Fruit fly (Drosophila melanogaster) whole organism, prepupa: ENCODE data around the gene aru.

ENCODE experiments used
- Blimp-1 ChIP-seq: fragments of 200-800 bp; sonication (Bioruptor generic); optimal IDR thresholded peaks from 3 replicates; lab custom pipeline; 2017; ENCODE audit warnings: missing biosample characterization, missing genetic modification characterization, mild to moderate bottlenecking, moderate library complexity, missing genetic modification reagents
- CG10631 ChIP-seq: fragments of 200-800 bp; sonication (Bioruptor generic); optimal IDR thresholded peaks from 2 replicates; lab custom pipeline; 2016; ENCODE audit warnings: missing biosample characterization, missing genetic modification characterization
- CG10669 ChIP-seq: fragments of 200-800 bp; sonication (Bioruptor generic); optimal IDR thresholded peaks from 3 replicates; lab custom pipeline; 2018; ENCODE audit warnings: missing biosample characterization, mild to moderate bottlenecking, missing genetic modification characterization, moderate library complexity
- CG11294 ChIP-seq: fragments of 200-800 bp; sonication (Bioruptor generic); IDR thresholded peaks from 2 replicates; pipeline ENCODE4 v1.3.6; 2022; ENCODE audit warnings: missing biosample characterization, missing genetic modification characterization
- CG11762 ChIP-seq: fragments of 200-800 bp; sonication (Bioruptor generic); optimal IDR thresholded peaks from 3 replicates; lab custom pipeline; 2016; ENCODE audit warnings: missing biosample characterization, missing genetic modification characterization; ENCODE audit not compliant: insufficient read depth
- CG15336 ChIP-seq: fragments of 200-800 bp; sonication (Bioruptor generic); IDR thresholded peaks from 2 replicates; pipeline ENCODE4 v1.3.6; 2022; ENCODE audit warnings: missing biosample characterization, missing genetic modification characterization
- CG16779 ChIP-seq: fragments of 200-800 bp; sonication (Bioruptor generic); optimal IDR thresholded peaks from 3 replicates; lab custom pipeline; 2017; ENCODE audit warnings: missing biosample characterization, mild to moderate bottlenecking, missing genetic modification characterization
- CG31627 ChIP-seq: fragments of 200-800 bp; sonication (Bioruptor generic); optimal IDR thresholded peaks from 3 replicates; lab custom pipeline; 2016; ENCODE audit warnings: missing biosample characterization, missing genetic modification characterization
- CG32006 ChIP-seq: fragments of 200-800 bp; sonication (Bioruptor generic); optimal IDR thresholded peaks from 3 replicates; lab custom pipeline; 2017; ENCODE audit warnings: missing biosample characterization, mild to moderate bottlenecking, missing genetic modification characterization
- CG4318 ChIP-seq: fragments of 200-800 bp; sonication (Bioruptor generic); optimal IDR thresholded peaks from 3 replicates; lab custom pipeline; 2017; ENCODE audit warnings: missing biosample characterization, mild to moderate bottlenecking, missing genetic modification characterization
- CG6163 ChIP-seq: fragments of 200-800 bp; sonication (Bioruptor generic); IDR thresholded peaks from 3 replicates; pipeline ENCODE4 v1.3.6; 2022; ENCODE audit warnings: missing biosample characterization, missing genetic modification characterization
- CG6276 ChIP-seq: fragments of 200-800 bp; sonication (Bioruptor generic); optimal IDR thresholded peaks from 2 replicates; lab custom pipeline; 2017; ENCODE audit warnings: missing biosample characterization, mild to moderate bottlenecking, missing genetic modification characterization
- CG6792 ChIP-seq: fragments of 200-800 bp; sonication (Bioruptor generic); optimal IDR thresholded peaks from 3 replicates; lab custom pipeline; 2016; ENCODE audit warnings: missing biosample characterization, missing genetic modification characterization
- CG6808 ChIP-seq: fragments of 200-800 bp; sonication (Bioruptor generic); optimal IDR thresholded peaks from 3 replicates; lab custom pipeline; 2017; ENCODE audit warnings: missing biosample characterization, missing genetic modification characterization, mild to moderate bottlenecking, moderate library complexity, missing genetic modification reagents
- CG7368 ChIP-seq: fragments of 200-800 bp; sonication (Bioruptor generic); optimal IDR thresholded peaks from 3 replicates; lab custom pipeline; 2016; ENCODE audit warnings: missing biosample characterization, missing genetic modification characterization
- CG8119 ChIP-seq: fragments of 200-800 bp; sonication (Bioruptor generic); IDR thresholded peaks from 3 replicates; pipeline ENCODE4 v1.3.6; 2022; ENCODE audit warnings: missing biosample characterization, missing genetic modification characterization
- CG8632 ChIP-seq: fragments of 200-800 bp; sonication (Bioruptor generic); optimal IDR thresholded peaks from 3 replicates; lab custom pipeline; 2016; ENCODE audit warnings: missing biosample characterization, missing genetic modification characterization
- CG9139 ChIP-seq: fragments of 200-800 bp; sonication (Bioruptor generic); optimal IDR thresholded peaks from 3 replicates; lab custom pipeline; 2017; ENCODE audit warnings: missing biosample characterization, mild to moderate bottlenecking, missing genetic modification characterization
- Eip75B ChIP-seq: fragments of 200-800 bp; sonication (Bioruptor generic); optimal IDR thresholded peaks from 3 replicates; lab custom pipeline; 2016; ENCODE audit warnings: missing biosample characterization, missing genetic modification characterization
- Eip78C ChIP-seq: fragments of 200-800 bp; sonication (Bioruptor generic); peaks from one replicate; lab custom pipeline; 2016; ENCODE audit warnings: missing biosample characterization, missing genetic modification characterization
- Eip93F ChIP-seq: fragments of 200-800 bp; sonication (Bioruptor generic); optimal IDR thresholded peaks from 2 replicates; lab custom pipeline; 2016; ENCODE audit warnings: missing biosample characterization, mild to moderate bottlenecking, missing genetic modification characterization
- Ets96B ChIP-seq: fragments of 200-800 bp; optimal IDR thresholded peaks from 2 replicates; lab custom pipeline; 2019; ENCODE audit warnings: missing biosample characterization, mild to moderate bottlenecking, missing genetic modification characterization, moderate library complexity
- Gug ChIP-seq: fragments of 200-800 bp; sonication (Bioruptor generic); IDR thresholded peaks from 2 replicates; pipeline ENCODE4 v1.3.6; 2022; ENCODE audit warnings: missing biosample characterization, missing genetic modification characterization
- Hr38 ChIP-seq: sonication (Bioruptor generic); optimal IDR thresholded peaks from 2 replicates; lab custom pipeline; 2016; ENCODE audit warnings: missing biosample characterization, missing genetic modification characterization
- Hr39 ChIP-seq: fragments of 200-800 bp; sonication (Bioruptor generic); optimal IDR thresholded peaks from 2 replicates; lab custom pipeline; 2016; ENCODE audit warnings: missing biosample characterization, missing genetic modification characterization
- Met ChIP-seq: fragments of 200-800 bp; sonication (Bioruptor generic); optimal IDR thresholded peaks from 3 replicates; lab custom pipeline; 2016; ENCODE audit warnings: missing biosample characterization, missing genetic modification characterization
- Smox ChIP-seq: fragments of 200-800 bp; sonication (Bioruptor generic); optimal IDR thresholded peaks from 3 replicates; lab custom pipeline; 2016; ENCODE audit warnings: missing biosample characterization, missing genetic modification characterization
- Sox102F ChIP-seq: fragments of 200-800 bp; sonication (Bioruptor generic); optimal IDR thresholded peaks from 2 replicates; lab custom pipeline; 2016; ENCODE audit warnings: missing biosample characterization, mild to moderate bottlenecking, missing genetic modification characterization
- achi ChIP-seq: fragments of 200-800 bp; sonication (Bioruptor generic); optimal IDR thresholded peaks from 3 replicates; lab custom pipeline; 2016; ENCODE audit warnings: missing biosample characterization, missing genetic modification characterization
- acj6 ChIP-seq: fragments of 200-800 bp; sonication (Bioruptor generic); optimal IDR thresholded peaks from 3 replicates; lab custom pipeline; 2016; ENCODE audit warnings: missing biosample characterization, missing genetic modification characterization
- cyc ChIP-seq: fragments of 200-800 bp; sonication (Bioruptor generic); optimal IDR thresholded peaks from 3 replicates; lab custom pipeline; 2016; ENCODE audit warnings: missing biosample characterization, missing genetic modification characterization
- fd59A ChIP-seq: fragments of 200-800 bp; sonication (Bioruptor generic); optimal IDR thresholded peaks from 2 replicates; lab custom pipeline; 2017; ENCODE audit warnings: missing biosample characterization, mild to moderate bottlenecking, missing genetic modification characterization, missing genetic modification reagents
- fd85E ChIP-seq: fragments of 200-800 bp; sonication (Bioruptor generic); optimal IDR thresholded peaks from 3 replicates; lab custom pipeline; 2016; ENCODE audit warnings: missing biosample characterization, missing genetic modification characterization
- fkh ChIP-seq: fragments of 200-800 bp; sonication (Bioruptor generic); optimal IDR thresholded peaks from 3 replicates; lab custom pipeline; 2017; ENCODE audit warnings: missing biosample characterization, mild to moderate bottlenecking, missing genetic modification characterization, moderate library complexity
- net ChIP-seq: fragments of 200-800 bp; sonication (Bioruptor generic); optimal IDR thresholded peaks from 3 replicates; lab custom pipeline; 2016; ENCODE audit warnings: missing biosample characterization, missing genetic modification characterization
- pdm3 ChIP-seq: fragments of 200-800 bp; sonication (Bioruptor generic); optimal IDR thresholded peaks from 3 replicates; lab custom pipeline; 2016; ENCODE audit warnings: missing biosample characterization, missing genetic modification characterization
- salr ChIP-seq, 2 experiments: fragments of 200-800 bp; sonication (Bioruptor generic); optimal IDR thresholded peaks; 3 replicates each; lab custom pipeline; 2016 to 2018; ENCODE audit warnings: missing biosample characterization in 2 of 2, missing genetic modification characterization in 2 of 2, mild to moderate bottlenecking in 1 of 2
- spab ChIP-seq: fragments of 200-800 bp; sonication (Bioruptor generic); optimal IDR thresholded peaks from 2 replicates; lab custom pipeline; 2017; ENCODE audit warnings: missing biosample characterization, mild to moderate bottlenecking, missing genetic modification characterization, missing genetic modification reagents
- ss ChIP-seq, 2 experiments: fragments of 200-800 bp; sonication (Bioruptor generic); optimal IDR thresholded peaks; 2 replicates in 1 of 2; 3 replicates in 1 of 2; lab custom pipeline; 2017 to 2018; ENCODE audit warnings: mild to moderate bottlenecking in 2 of 2, missing biosample characterization in 2 of 2, missing genetic modification characterization in 2 of 2, moderate library complexity in 1 of 2
- svp ChIP-seq: fragments of 200-800 bp; sonication (Bioruptor generic); peaks from one replicate; lab custom pipeline; 2016; ENCODE audit warnings: missing biosample characterization, missing genetic modification characterization
- vri ChIP-seq: fragments of 200-800 bp; sonication (Bioruptor generic); optimal IDR thresholded peaks from 3 replicates; lab custom pipeline; 2016; ENCODE audit warnings: missing biosample characterization, mild to moderate bottlenecking, missing genetic modification characterization

The aru gene

DNA sequence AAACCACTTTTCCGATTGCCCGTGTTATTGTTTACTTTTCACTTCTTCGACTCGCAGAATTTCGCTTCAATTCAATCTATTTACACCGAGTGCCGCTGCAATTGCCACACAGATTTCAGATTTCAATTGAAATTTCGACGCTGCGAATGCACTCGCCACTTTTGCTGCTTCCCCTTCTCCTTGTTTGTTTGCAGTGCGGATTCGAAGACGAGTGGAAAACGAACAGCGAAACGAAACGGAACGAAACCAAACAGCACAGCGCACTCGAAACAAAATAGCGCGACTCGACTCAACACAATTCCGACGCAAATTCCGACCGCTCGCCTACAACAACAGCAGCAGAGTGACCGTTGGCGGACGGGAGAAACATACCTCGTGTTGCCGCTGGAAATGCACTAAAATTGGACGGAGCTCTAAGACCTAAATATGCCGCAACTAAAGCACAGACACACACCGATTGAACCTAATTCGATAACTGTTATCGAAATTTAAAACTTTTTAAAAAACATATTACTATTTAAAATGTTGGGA is 17.4 kb downstream of the aru start, which contains the start of gene drongo (continued):
- peak; percentile 86 for TF ChIP-seq svp
- TF ChIP-seq Blimp-1 (GFP tag; lab: Kevin White, UChicago) = no peak
- no peak for TF ChIP-seq Eip75B
- no peak for TF ChIP-seq acj6 (GFP tag; lab: Kevin White, UChicago)
- no peak for TF ChIP-seq CG10631
- TF ChIP-seq CG31627 (GFP tag; lab: Kevin White, UChicago) = no peak
- TF ChIP-seq CG15336 (GFP tag; lab: Robert Waterston, UW) = peak; percentile 46; the same call in 1 of the 2 replicates
- TF ChIP-seq spab (GFP tag; lab: Kevin White, UChicago) = no peak
- no peak for TF ChIP-seq CG10669 (GFP tag; lab: Kevin White, UChicago)
- peak; percentile 4 for TF ChIP-seq CG16779 (tag; lab: Kevin White, UChicago)
- no peak for TF ChIP-seq CG6276 (GFP tag; lab: Kevin White, UChicago)
- TF ChIP-seq vri (GFP tag; lab: Kevin White, UChicago) = peak; percentile 61

DNA sequence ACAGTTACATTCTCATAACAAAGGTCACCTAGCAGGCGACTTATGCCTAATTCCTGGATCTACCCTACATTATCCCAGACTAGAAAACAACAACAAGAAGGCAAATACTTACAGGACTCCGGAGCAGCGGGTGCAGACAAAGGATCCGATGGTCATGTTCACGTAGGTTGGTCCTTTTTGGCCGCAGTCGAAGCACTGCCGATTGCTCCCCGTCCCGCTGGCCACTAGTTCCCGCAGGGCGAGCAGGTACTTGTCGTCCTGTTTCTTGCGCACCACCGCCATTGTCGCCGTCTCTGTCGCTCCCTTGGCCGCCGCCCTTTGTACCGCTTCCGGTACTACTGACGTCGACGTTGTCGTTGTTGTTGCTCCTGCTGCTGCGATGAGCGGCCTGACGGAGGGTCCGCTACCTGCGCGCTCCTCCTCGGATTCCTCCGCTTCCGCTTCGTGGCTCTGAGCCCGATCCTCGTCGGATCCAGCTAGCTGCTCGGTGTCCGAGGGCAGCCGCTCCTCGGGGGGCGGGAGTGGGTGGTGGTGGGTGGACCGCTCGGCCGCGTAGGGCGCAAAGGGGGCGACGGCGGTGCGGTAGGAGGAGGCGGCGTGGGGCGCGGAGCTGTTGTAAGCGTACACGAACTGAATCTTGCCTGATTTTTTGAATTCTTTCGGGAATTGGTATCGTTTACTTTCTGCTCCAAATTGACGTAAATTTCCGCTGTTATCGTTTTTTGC is 18.2 kb downstream of the aru start:
- TF ChIP-seq achi (GFP tag; lab: Kevin White, UChicago) = no peak
- no peak for TF ChIP-seq CG8632 (GFP tag; lab: Kevin White, UChicago)
- no peak for TF ChIP-seq ss (GFP tag; optimal IDR thresholded peaks at IDR 0.05; lab: Kevin White, UChicago)
- no peak for TF ChIP-seq spab (GFP tag; lab: Kevin White, UChicago)

DNA sequence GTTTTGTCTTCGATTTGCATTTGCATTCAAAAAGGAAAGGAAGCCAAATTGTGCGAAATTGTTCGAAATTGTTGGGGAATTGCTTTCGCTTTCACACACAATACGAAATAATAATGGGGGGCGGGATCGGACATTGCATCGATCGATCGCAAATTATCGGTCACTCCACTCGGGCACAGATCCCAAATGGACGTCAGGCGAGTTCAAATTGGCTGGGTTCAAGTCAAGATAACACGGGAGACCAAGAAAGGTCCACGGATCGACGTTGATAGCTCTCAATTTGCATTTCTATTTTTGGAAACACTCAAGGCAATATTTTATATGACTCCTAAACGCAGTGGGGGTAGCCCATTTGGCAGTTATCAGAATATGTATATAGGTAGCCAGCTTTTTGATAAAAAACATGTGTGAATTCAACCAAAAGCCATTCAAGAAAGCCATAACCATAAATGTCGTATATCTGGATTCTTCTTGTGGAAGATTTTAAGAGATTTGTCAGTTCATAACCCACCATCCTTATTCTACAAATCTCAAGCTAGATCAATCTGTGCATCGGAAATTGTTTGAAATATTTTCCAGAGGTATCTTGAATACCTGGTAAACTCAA is 18.9 kb downstream of the aru start:
- TF ChIP-seq Eip93F (GFP tag; lab: Kevin White, UChicago) = peak; percentile 32
- TF ChIP-seq svp = peak; percentile 99
- no peak for TF ChIP-seq CG8119 (GFP tag; lab: Robert Waterston, UW)
- no peak for TF ChIP-seq fd59A (GFP tag; lab: Kevin White, UChicago)

DNA sequence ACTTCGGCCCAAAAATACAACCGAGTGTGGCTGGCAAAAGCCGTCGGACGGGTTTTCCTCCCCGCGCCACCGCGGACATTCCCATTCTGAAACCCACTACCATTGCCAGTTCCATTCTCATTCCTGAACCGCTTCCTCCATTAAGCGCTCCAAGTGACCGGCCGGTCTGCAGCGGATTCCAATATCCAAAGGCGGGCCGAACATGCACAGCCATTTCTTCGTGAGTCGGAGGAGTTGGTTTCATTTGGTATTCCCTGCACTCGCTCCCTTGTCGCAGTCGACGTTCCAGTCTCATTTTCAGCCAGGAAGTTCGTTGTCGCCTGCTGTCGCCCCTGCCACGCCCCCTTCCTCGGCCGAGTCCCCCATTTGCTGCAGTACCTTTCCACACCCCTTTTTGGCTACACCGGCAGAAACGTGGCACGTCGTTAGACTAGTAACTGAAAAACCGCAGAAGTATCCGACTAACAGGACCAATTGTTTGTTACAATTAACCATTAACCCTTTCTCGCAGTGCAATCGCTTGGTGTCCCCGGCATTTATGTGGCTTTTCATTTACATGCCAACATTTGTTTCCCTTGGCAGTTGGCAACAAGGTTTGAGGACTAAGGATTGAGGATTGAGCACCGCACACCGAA is 20.0 kb downstream of the aru start:
- peak; percentile 62 for TF ChIP-seq fd85E (GFP tag; lab: Kevin White, UChicago)
- TF ChIP-seq Sox102F (GFP tag; lab: Kevin White, UChicago) = peak; percentile 91
- TF ChIP-seq Eip78C (GFP tag; lab: Kevin White, UChicago) = peak; percentile 91
- TF ChIP-seq CG4318 = no peak
- TF ChIP-seq Smox (GFP tag; lab: Kevin White, UChicago) = peak; percentile 82
- TF ChIP-seq spab (GFP tag; lab: Kevin White, UChicago) = peak; percentile 67
- peak; percentile 78 for TF ChIP-seq acj6 (GFP tag; lab: Kevin White, UChicago)
- TF ChIP-seq salr (GFP tag; optimal IDR thresholded peaks at IDR 0.05; lab: Kevin White, UChicago) = peak in 1 of 2 experiments; percentile 45
- peak; percentile 86 for TF ChIP-seq Hr39 (GFP tag; lab: Kevin White, UChicago)
- no peak for TF ChIP-seq fkh (GFP tag; lab: Kevin White, UChicago)
- TF ChIP-seq CG6792 (GFP tag; lab: Kevin White, UChicago) = peak; percentile 82
- TF ChIP-seq CG6163 (GFP tag; lab: Robert Waterston, UW) = peak; percentile 87
- TF ChIP-seq Gug (GFP tag; lab: Robert Waterston, UW) = peak; percentile 36; the same call in 1 of the 2 replicates
- no peak for TF ChIP-seq Hr38
- peak; percentile 79 for TF ChIP-seq pdm3 (GFP tag; lab: Kevin White, UChicago)
- TF ChIP-seq CG6808 (GFP tag; lab: Kevin White, UChicago) = peak; percentile 72
- TF ChIP-seq CG31627 (GFP tag; lab: Kevin White, UChicago) = peak; percentile 87
- peak; percentile 16 for TF ChIP-seq CG9139 (GFP tag; lab: Kevin White, UChicago)
- TF ChIP-seq CG11294 (GFP tag; lab: Robert Waterston, UW) = no peak
- TF ChIP-seq net (GFP tag; lab: Kevin White, UChicago) = peak; percentile 64
- peak; percentile 47 for TF ChIP-seq CG11762 (GFP tag; lab: Kevin White, UChicago)
- peak; percentile 68 for TF ChIP-seq Ets96B
- TF ChIP-seq ss (GFP tag; optimal IDR thresholded peaks at IDR 0.05; lab: Kevin White, UChicago) = peak; percentile 78 to 80
- peak; percentile 63 for TF ChIP-seq Blimp-1 (GFP tag; lab: Kevin White, UChicago)
- peak; percentile 54 for TF ChIP-seq CG32006 (GFP tag; lab: Kevin White, UChicago)
- peak; percentile 90 for TF ChIP-seq Met (GFP tag; lab: Kevin White, UChicago)
- TF ChIP-seq cyc (GFP tag; lab: Kevin White, UChicago) = peak; percentile 88
- peak; percentile 90 for TF ChIP-seq svp
- peak; percentile 6 for TF ChIP-seq CG6276 (GFP tag; lab: Kevin White, UChicago)
- peak; percentile 88 for TF ChIP-seq vri (GFP tag; lab: Kevin White, UChicago)
- peak; percentile 80 for TF ChIP-seq CG7368 (GFP tag; lab: Kevin White, UChicago)
